Worm (Caenorhabditis elegans) whole organism, L4 larva: Measurements from ENCODE around the gene K06A9.1.

Experiments
- F44E2.7 ChIP-seq: fragments of 200-800 bp; sonication (Bioruptor generic); IDR thresholded peaks from 2 replicates; pipeline ENCODE4 v2.1.2; 2022; ENCODE audit warnings: missing genetic modification characterization, missing compliant biosample characterization
- attf-4 ChIP-seq: sonication (generic microtip); optimal IDR thresholded peaks from 3 replicates; lab custom pipeline; 2017; ENCODE audit warnings: missing biosample characterization, missing genetic modification characterization
- ceh-44 ChIP-seq: fragments of 200-800 bp; sonication (Bioruptor generic); IDR thresholded peaks from 2 replicates; pipeline ENCODE4 v1.3.6; 2022; ENCODE audit warnings: missing genetic modification reagents, missing genetic modification characterization, missing compliant biosample characterization
- ceh-62 ChIP-seq: sonication (generic microtip); optimal IDR thresholded peaks from 2 replicates; lab custom pipeline; 2017; ENCODE audit warnings: missing biosample characterization, missing genetic modification characterization
- daf-16 ChIP-seq, 3 experiments: sonication (generic microtip); optimal IDR thresholded peaks; 2 replicates each; lab custom pipeline; 2016 to 2017; ENCODE audit warnings: missing genetic modification characterization in 3 of 3, missing genetic modification reagents in 3 of 3, mild to moderate bottlenecking in 2 of 3, missing compliant biosample characterization in 2 of 3, missing biosample characterization in 1 of 3, moderate library complexity in 1 of 3
- dmd-6 ChIP-seq: fragments of 200-800 bp; sonication (Bioruptor generic); IDR thresholded peaks from 2 replicates; pipeline ENCODE4 v1.3.6; 2022; ENCODE audit warnings: missing genetic modification reagents, missing genetic modification characterization, missing compliant biosample characterization
- egl-27 ChIP-seq: sonication (generic microtip); optimal IDR thresholded peaks from 3 replicates; lab custom pipeline; 2017; ENCODE audit warnings: missing biosample characterization, missing genetic modification reagents, missing genetic modification characterization
- hlh-11 ChIP-seq: fragments of 200-800 bp; sonication (Bioruptor generic); optimal IDR thresholded peaks from 2 replicates; lab custom pipeline; 2018; ENCODE audit warnings: mild to moderate bottlenecking, missing genetic modification characterization, missing compliant biosample characterization
- lin-29 ChIP-seq: fragments of 200-800 bp; sonication (Bioruptor generic); IDR thresholded peaks from 2 replicates; pipeline ENCODE4 v1.3.6; 2022; ENCODE audit warnings: missing genetic modification reagents, missing genetic modification characterization, missing compliant biosample characterization
- lin-39 ChIP-seq: fragments of 150-350 bp; optimal IDR thresholded peaks from 2 replicates; lab custom pipeline; 2014; ENCODE audit warnings: missing biosample characterization, missing genetic modification reagents, missing genetic modification characterization
- madf-5 ChIP-seq, 2 experiments: fragments of 200-800 bp; sonication (Bioruptor generic); IDR thresholded peaks; 2 replicates each; pipeline ENCODE4 v1.3.6; 2022; ENCODE audit warnings: missing compliant biosample characterization in 2 of 2, missing genetic modification characterization in 2 of 2
- nhr-10 ChIP-seq: fragments of 150-350 bp; optimal IDR thresholded peaks from 2 replicates; lab custom pipeline; 2014; ENCODE audit warnings: missing biosample characterization, missing genetic modification characterization
- nhr-28 ChIP-seq: fragments of 150-350 bp; optimal IDR thresholded peaks from 2 replicates; lab custom pipeline; 2014; ENCODE audit warnings: missing biosample characterization, missing genetic modification characterization
- nhr-41 ChIP-seq: fragments of 200-800 bp; sonication (Bioruptor generic); IDR thresholded peaks from 2 replicates; pipeline ENCODE4 v1.3.6; 2022; ENCODE audit warnings: missing genetic modification reagents, missing genetic modification characterization, missing compliant biosample characterization
- pha-4 ChIP-seq, 2 experiments: fragments of 150-350 bp in 1 of 2; fragments of 200-800 bp in 1 of 2; sonication (Bioruptor generic) in 1 of 2; IDR thresholded peaks in 1 of 2; optimal IDR thresholded peaks in 1 of 2; 2 replicates each; pipeline versions ENCODE4 v1.3.6 to Lab custom; 2014 to 2022; ENCODE audit warnings: missing genetic modification characterization in 2 of 2, missing genetic modification reagents in 2 of 2, missing biosample characterization in 1 of 2, missing compliant biosample characterization in 1 of 2
- pqm-1 ChIP-seq: sonication (generic microtip); optimal IDR thresholded peaks from 2 replicates; lab custom pipeline; 2017; ENCODE audit warnings: missing biosample characterization, missing genetic modification characterization
- snpc-1.2 ChIP-seq: fragments of 200-800 bp; sonication (Bioruptor generic); IDR thresholded peaks from 2 replicates; pipeline ENCODE4 v1.3.6; 2022; ENCODE audit warnings: missing genetic modification reagents, missing genetic modification characterization, missing compliant biosample characterization
- zag-1 ChIP-seq: fragments of 150-350 bp; optimal IDR thresholded peaks from 2 replicates; lab custom pipeline; 2014; ENCODE audit warnings: missing biosample characterization, missing genetic modification characterization

The K06A9.1 gene

ce11 chrX:1603709-1604108, 56.4 kb downstream of the K06A9.1 start (continued):
- TF ChIP-seq dmd-6 (GFP tag; lab: Robert Waterston, UW) = peak; percentile 36
- no peak for TF ChIP-seq ceh-62 (tag; lab: Kevin White, UChicago)
- no peak for TF ChIP-seq zag-1 (tag; lab: Kevin White, UChicago)
- TF ChIP-seq nhr-41 (GFP tag; lab: Robert Waterston, UW) = no peak
- TF ChIP-seq daf-16 (GFP tag; optimal IDR thresholded peaks at IDR 0.05; lab: Kevin White, UChicago) = no peak
- no peak for TF ChIP-seq daf-16 (tag; optimal IDR thresholded peaks at IDR 0.05; lab: Kevin White, UChicago)
- no peak for TF ChIP-seq hlh-11 (tag; lab: Kevin White, UChicago)
- no peak for TF ChIP-seq snpc-1.2
- no peak for TF ChIP-seq pha-4 (GFP tag; IDR thresholded peaks at IDR 0.05; lab: Robert Waterston, UW)
- TF ChIP-seq pha-4 (tag; optimal IDR thresholded peaks at IDR 0.05; lab: Kevin White, UChicago) = no peak
- TF ChIP-seq F44E2.7 (GFP tag; lab: Robert Waterston, UW) = no peak
- peak; percentile 74 for TF ChIP-seq pqm-1 (tag; lab: Kevin White, UChicago)
- TF ChIP-seq lin-39 (tag; lab: Kevin White, UChicago) = no peak
- TF ChIP-seq madf-5 (GFP tag; IDR thresholded peaks at IDR 0.05; lab: Robert Waterston, UW) = no peak
- TF ChIP-seq attf-4 = no peak
- peak; percentile 19 for TF ChIP-seq nhr-28 (tag; lab: Kevin White, UChicago)

- TF ChIP-seq hlh-11 (tag; lab: Kevin White, UChicago) (no peak), nhr-10 (tag; lab: Kevin White, UChicago) (no peak), egl-27 (tag; lab: Kevin White, UChicago) (no peak), ceh-44 (GFP tag; lab: Robert Waterston, UW) (no peak), lin-29 (no peak)
These were observed 57.3 kb downstream of the K06A9.1 start, which contains the start of gene H11E01.3 for ce11 chrX:1604606-1605005. Gene H11E01.3 (plus strand): TSS chrX:1604906.
